Worm (Caenorhabditis elegans) whole organism, late embryonic: Measurements from ENCODE around the gene B0416.11.

Source experiments
- ceh-6 ChIP-seq: fragments of 200-800 bp; sonication (Bioruptor generic); optimal IDR thresholded peaks from 2 replicates; lab custom pipeline; 2018; ENCODE audit warnings: mild to moderate bottlenecking, missing genetic modification characterization, missing compliant biosample characterization
- che-1 ChIP-seq: sonication (generic microtip); optimal IDR thresholded peaks from 2 replicates; lab custom pipeline; 2016; ENCODE audit warnings: mild to moderate bottlenecking, missing genetic modification characterization, missing compliant biosample characterization
- dmd-4 ChIP-seq: sonication (generic microtip); optimal IDR thresholded peaks from 2 replicates; lab custom pipeline; 2016; ENCODE audit warnings: borderline replicate concordance, missing genetic modification characterization, missing compliant biosample characterization
- fkh-10 ChIP-seq: fragments of 150-350 bp; optimal IDR thresholded peaks from 2 replicates; lab custom pipeline; 2014; ENCODE audit warnings: missing biosample characterization, missing genetic modification reagents, missing genetic modification characterization
- lim-6 ChIP-seq: sonication (generic microtip); optimal IDR thresholded peaks from 2 replicates; lab custom pipeline; 2016; ENCODE audit warnings: missing genetic modification characterization, missing compliant biosample characterization
- lin-11 ChIP-seq: fragments of 200-800 bp; sonication (Bioruptor generic); optimal IDR thresholded peaks from 2 replicates; lab custom pipeline; 2018; ENCODE audit warnings: mild to moderate bottlenecking, missing genetic modification characterization, missing compliant biosample characterization
- tbx-2 ChIP-seq: sonication (generic microtip); optimal IDR thresholded peaks from 2 replicates; lab custom pipeline; 2016; ENCODE audit warnings: missing genetic modification characterization, missing compliant biosample characterization
- unc-55 ChIP-seq: sonication (generic microtip); optimal IDR thresholded peaks from 2 replicates; lab custom pipeline; 2017; ENCODE audit warnings: missing biosample characterization, missing genetic modification reagents, missing genetic modification characterization
- unc-86 ChIP-seq: sonication (generic microtip); optimal IDR thresholded peaks from 2 replicates; lab custom pipeline; 2016; ENCODE audit warnings: missing genetic modification characterization, missing compliant biosample characterization

DNA sequence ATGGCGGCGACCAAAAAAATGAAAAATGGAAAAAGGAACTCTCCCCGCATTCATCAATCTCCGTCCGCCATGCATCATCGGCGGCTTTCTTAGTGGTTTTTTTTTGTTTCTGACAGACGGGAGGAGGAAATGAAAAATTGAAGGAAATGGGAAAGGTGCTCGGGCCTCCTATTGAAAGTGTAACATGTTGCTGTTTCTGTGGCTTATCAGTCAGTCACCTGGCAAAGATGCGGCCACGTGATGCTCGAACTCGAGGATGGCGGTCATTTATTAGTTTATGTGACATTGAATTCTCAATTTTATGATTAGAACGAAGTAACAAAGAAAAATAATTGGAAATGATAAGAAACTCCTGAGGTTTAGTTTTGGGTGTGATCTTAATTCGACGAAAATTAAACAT lies 18.3 kb downstream of the B0416.11 start:
- TF ChIP-seq fkh-10, result no peak
- TF ChIP-seq lim-6 (tag; lab: Kevin White, UChicago), result no peak
- no peak for TF ChIP-seq lin-11
- TF ChIP-seq tbx-2, result no peak
- no peak for TF ChIP-seq ceh-6 (GFP tag; lab: Kevin White, UChicago)
- no peak for TF ChIP-seq che-1 (tag; lab: Kevin White, UChicago)
- no peak for TF ChIP-seq unc-86 (tag; lab: Kevin White, UChicago)
- TF ChIP-seq dmd-4, result no peak
- TF ChIP-seq unc-55 (GFP tag; lab: Kevin White, UChicago), result no peak
